Worm (Caenorhabditis elegans): Measurements from ENCODE around the gene F10G2.7.

- TF ChIP-seq daf-16 (GFP tag; optimal IDR thresholded peaks at IDR 0.05) (no peak), daf-16 (tag; optimal IDR thresholded peaks at IDR 0.05) (no peak), ZK546.5 (tag; optimal IDR thresholded peaks at IDR 0.05) (no peak), daf-19 (GFP tag; conservative IDR thresholded peaks at IDR 0.05) (no peak)
Measured at ce11 chrV:7352186-7353053, 15.3 kb upstream of the F10G2.7 start, which contains the start of the genes srh-231 and srh-275.
